Fruit fly (Drosophila melanogaster) whole organism, pupa: ENCODE data around the gene Lasp.

Experiments
- CG12605 ChIP-seq: fragments of 200-800 bp; sonication (Bioruptor generic); IDR thresholded peaks from 2 replicates; pipeline ENCODE4 v1.3.6; 2022; ENCODE audit warnings: missing biosample characterization, missing genetic modification characterization
- CG17806 ChIP-seq: fragments of 200-800 bp; sonication (Bioruptor generic); optimal IDR thresholded peaks from 2 replicates; lab custom pipeline; 2018; ENCODE audit warnings: missing biosample characterization, mild to moderate bottlenecking, missing genetic modification characterization, moderate library complexity
- CG32121 ChIP-seq: fragments of 200-800 bp; sonication (Bioruptor generic); IDR thresholded peaks from 2 replicates; pipeline ENCODE4 v1.3.6; 2022; ENCODE audit warnings: missing biosample characterization, missing genetic modification characterization
- CG4496 ChIP-seq: fragments of 200-800 bp; sonication (Bioruptor generic); IDR thresholded peaks from 3 replicates; pipeline ENCODE4 v1.3.6; 2022; ENCODE audit warnings: missing biosample characterization, missing genetic modification characterization
- CG8301 ChIP-seq: fragments of 200-800 bp; sonication (Bioruptor generic); optimal IDR thresholded peaks from 2 replicates; lab custom pipeline; 2018; ENCODE audit warnings: missing biosample characterization, mild to moderate bottlenecking, missing genetic modification characterization
- Pif1A ChIP-seq: fragments of 200-800 bp; sonication (Bioruptor generic); optimal IDR thresholded peaks from 3 replicates; lab custom pipeline; 2016; ENCODE audit warnings: missing biosample characterization, missing genetic modification characterization

DNA sequence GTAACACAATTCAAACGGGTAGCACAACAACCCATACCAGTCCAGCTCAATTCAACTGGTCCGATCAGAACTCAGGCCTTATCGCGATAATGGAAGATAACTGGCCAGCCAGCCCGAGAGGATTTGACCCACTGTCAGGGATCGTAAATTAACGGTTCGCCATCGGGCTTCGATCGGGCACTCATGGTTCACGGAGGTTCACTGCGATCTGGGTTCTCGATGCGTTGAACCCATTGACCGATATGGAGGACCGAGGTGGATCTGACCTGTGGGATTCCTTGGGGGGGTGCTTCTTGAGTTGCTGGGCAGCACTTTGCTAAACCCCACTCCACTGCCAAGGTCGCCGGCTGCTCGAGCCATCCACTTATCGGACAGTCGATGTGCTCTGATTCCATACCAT, 42.7 kb downstream of the Lasp start:
- TF ChIP-seq CG17806 (tag; lab: Kevin White, UChicago) = no peak
- TF ChIP-seq CG12605 (GFP tag; lab: Robert Waterston, UW) = no peak
- TF ChIP-seq CG4496 (GFP tag; lab: Robert Waterston, UW) = no peak
- TF ChIP-seq CG8301 (tag; lab: Kevin White, UChicago) = no peak
- no peak for TF ChIP-seq Pif1A (GFP tag; lab: Kevin White, UChicago)
- TF ChIP-seq CG32121 = no peak
